Worm (Caenorhabditis elegans): ENCODE results near the gene try-14.

The try-14 gene

DNA sequence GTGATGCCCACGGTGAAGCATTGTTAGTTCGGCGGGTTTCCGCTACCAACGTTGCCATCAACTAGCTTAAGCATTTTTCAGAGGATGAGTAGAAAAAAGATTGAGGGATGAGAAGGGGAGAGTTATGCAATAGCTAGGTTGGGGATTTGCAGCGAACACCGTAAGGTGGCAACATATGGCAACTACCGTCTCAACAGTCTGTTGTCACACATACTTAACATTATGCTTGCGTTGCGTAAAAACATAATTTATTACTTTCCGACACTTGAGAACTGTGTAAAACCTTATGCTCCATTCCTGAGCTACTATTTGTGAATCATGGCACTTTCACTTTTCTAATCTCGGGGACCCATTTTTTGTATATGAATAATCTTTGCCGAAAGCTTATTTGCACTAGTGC is 28.7 kb downstream of the try-14 start:
- no peak for TF ChIP-seq flt-1 (GFP tag; IDR thresholded peaks at IDR 0.05)
- no peak for TF ChIP-seq ceh-13 (GFP tag; optimal IDR thresholded peaks at IDR 0.05)
- TF ChIP-seq sea-1 (GFP tag; conservative IDR thresholded peaks at IDR 0.05): no peak
- TF ChIP-seq hmbx-1 (tag; optimal IDR thresholded peaks at IDR 0.05): no peak

DNA sequence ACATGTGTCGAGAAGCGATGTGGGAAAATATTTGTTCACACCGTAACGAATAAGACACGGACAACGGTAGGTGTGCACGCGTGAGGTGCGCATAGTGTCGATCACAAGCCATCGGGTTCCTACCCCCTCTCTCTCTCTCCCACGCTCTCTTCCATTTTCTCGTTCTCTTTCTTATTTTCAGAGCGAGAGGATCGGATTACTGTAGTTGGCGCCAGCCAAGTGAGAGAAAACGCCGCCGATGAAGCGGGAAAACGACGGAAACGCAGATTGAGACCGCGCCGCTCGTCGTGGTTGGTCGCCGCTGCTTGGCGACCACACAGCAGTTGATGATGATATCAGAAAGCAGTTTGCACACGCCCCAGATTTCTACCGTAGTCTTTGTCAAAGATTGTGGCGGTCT is 31.0 kb downstream of the try-14 start:
- TF ChIP-seq scrt-1 (GFP tag; IDR thresholded peaks at IDR 0.05) (no peak), hnd-1 (tag; optimal IDR thresholded peaks at IDR 0.05) (no peak), tbx-11 (GFP tag; IDR thresholded peaks at IDR 0.05) (no peak), hmg-4 (GFP tag; optimal IDR thresholded peaks at IDR 0.05) (peak; percentile 58), ama-1 (optimal IDR thresholded peaks at IDR 0.05) (no peak), B0310.2 (tag; optimal IDR thresholded peaks at IDR 0.05) (no peak), pes-1 (GFP tag; IDR thresholded peaks at IDR 0.05) (no peak)

DNA sequence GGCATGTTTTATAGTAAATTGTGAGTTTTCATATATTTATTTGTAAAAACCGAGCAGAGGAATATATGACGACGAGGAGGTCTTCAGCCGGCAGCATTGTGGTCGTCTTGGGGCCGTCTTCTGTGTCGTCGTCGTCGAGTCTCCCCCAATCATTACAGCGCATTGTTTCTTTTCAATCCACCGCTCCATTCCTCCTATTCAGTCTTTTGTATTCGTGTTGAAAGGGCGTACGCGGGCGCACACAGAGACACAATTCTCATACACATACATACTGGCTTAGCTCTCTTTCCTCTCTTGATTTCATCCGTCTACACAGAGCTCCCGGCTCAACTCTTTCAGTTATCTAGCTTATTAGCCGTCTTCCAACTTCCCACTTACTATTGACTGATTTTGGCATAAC is 31.8 kb downstream of the try-14 start, which contains the start of gene sox-2:
TSS of gene sox-2 (minus strand) at position 100 of the 400 bp plus-strand sequence.
- TF ChIP-seq B0310.2 (tag; optimal IDR thresholded peaks at IDR 0.05) (no peak), ceh-36 (tag; optimal IDR thresholded peaks at IDR 0.05) (no peak), flt-1 (GFP tag; IDR thresholded peaks at IDR 0.05) (no peak), tbx-37 (GFP tag; conservative IDR thresholded peaks at IDR 0.05) (no peak), hmg-4 (GFP tag; optimal IDR thresholded peaks at IDR 0.05) (no peak), scrt-1 (GFP tag; IDR thresholded peaks at IDR 0.05) (no peak), tbx-11 (GFP tag; IDR thresholded peaks at IDR 0.05) (no peak), sea-1 (GFP tag; conservative IDR thresholded peaks at IDR 0.05) (no peak), ets-7 (tag; optimal IDR thresholded peaks at IDR 0.05) (no peak), ceh-13 (GFP tag; optimal IDR thresholded peaks at IDR 0.05) (no peak), hmbx-1 (tag; optimal IDR thresholded peaks at IDR 0.05) (no peak), pes-1 (GFP tag; IDR thresholded peaks at IDR 0.05) (no peak), aly-1 (tag; optimal IDR thresholded peaks at IDR 0.05) (no peak), tra-4 (tag; optimal IDR thresholded peaks at IDR 0.05) (no peak)

DNA sequence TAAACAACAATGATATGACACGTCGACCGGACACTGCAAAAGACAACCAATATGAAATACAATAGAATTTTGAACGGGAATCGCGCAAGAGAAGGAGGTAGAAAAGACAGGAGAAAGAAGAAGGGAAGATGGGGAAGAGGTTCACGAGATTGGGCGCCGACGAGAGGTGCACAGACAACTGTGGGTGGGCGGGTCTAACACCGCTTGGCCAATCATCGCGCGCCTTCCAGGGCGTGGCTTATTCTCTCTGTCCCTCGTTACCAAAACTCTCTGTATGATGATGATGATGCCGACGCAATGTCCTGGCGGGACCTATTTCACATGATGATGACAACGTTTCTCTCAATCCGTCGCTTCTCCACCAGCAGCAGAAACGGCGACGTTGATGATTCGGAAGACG is 34.9 kb downstream of the try-14 start:
- TF ChIP-seq ets-7 (tag; optimal IDR thresholded peaks at IDR 0.05): no peak
- TF ChIP-seq hmg-4 (GFP tag; optimal IDR thresholded peaks at IDR 0.05): peak; percentile 13
- TF ChIP-seq scrt-1 (GFP tag; IDR thresholded peaks at IDR 0.05): 0 out of 2 replicates have a peak, but pooled peaks have one; percentile 33

DNA sequence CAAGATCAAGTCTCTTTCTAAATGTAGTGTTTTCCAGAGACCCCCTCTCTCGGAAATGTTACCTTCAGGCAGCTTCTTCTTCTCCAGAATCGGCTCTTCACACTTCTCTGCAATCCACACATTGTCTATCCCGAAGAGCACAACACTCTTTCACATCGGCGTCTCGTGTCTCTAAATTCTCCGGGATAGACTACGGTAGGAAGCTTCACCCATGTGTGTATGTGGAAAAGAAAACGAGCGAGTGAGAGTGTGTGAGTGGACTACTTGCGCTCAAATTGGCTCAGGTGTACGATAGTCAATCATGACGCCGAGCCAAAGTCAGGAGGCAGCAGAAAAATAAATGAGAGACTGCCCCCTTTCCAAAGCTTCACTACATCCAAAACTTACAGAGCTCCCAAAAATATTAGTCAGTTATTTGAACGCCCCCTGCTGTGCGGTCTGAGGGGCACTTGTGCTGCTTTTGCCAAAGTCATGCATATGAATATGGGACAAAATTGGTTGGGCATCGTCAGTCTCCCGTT is 38.2 kb downstream of the try-14 start:
- no peak for TF ChIP-seq ceh-36 (tag; optimal IDR thresholded peaks at IDR 0.05)
- TF ChIP-seq ama-1 (optimal IDR thresholded peaks at IDR 0.05): peak; percentile 10
- no peak for TF ChIP-seq tbx-11 (GFP tag; IDR thresholded peaks at IDR 0.05)

- no peak for TF ChIP-seq tra-4 (tag; optimal IDR thresholded peaks at IDR 0.05)
- no peak for TF ChIP-seq ceh-36 (tag; optimal IDR thresholded peaks at IDR 0.05)
- TF ChIP-seq B0310.2 (tag; optimal IDR thresholded peaks at IDR 0.05): no peak
- TF ChIP-seq ama-1 (optimal IDR thresholded peaks at IDR 0.05): no peak
- TF ChIP-seq sea-1 (GFP tag; conservative IDR thresholded peaks at IDR 0.05): no peak
- TF ChIP-seq tbx-37 (GFP tag; conservative IDR thresholded peaks at IDR 0.05): no peak
- peak; percentile 16 for TF ChIP-seq hmg-4 (GFP tag; optimal IDR thresholded peaks at IDR 0.05)
Observed at ce11 chrX:7455960-7456359, 39.4 kb downstream of the try-14 start.

DNA sequence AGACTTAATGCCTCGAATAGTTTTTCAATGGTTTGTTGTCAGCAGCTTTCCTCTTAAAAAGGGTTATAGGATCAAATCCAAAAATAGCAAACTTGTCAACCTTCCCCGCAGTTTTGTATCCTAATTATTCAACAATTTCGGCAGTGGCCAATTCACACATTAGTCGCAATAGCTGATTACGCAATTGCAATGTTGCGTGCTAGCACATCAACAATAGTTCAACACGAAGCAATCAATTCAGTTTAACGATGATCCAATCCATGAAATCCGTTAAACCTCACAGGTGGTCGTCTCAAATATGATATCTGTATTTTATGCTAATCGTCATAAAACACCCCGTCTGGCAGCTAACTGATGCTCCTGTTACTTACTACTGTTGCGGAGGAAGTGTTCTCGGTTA is 42.8 kb downstream of the try-14 start:
- no peak for TF ChIP-seq ama-1 (optimal IDR thresholded peaks at IDR 0.05)
- no peak for TF ChIP-seq tra-4 (tag; optimal IDR thresholded peaks at IDR 0.05)
- no peak for TF ChIP-seq ets-7 (tag; optimal IDR thresholded peaks at IDR 0.05)
- TF ChIP-seq flt-1 (GFP tag; IDR thresholded peaks at IDR 0.05): no peak
- no peak for TF ChIP-seq B0310.2 (tag; optimal IDR thresholded peaks at IDR 0.05)
- TF ChIP-seq aly-1 (tag; optimal IDR thresholded peaks at IDR 0.05): no peak
- TF ChIP-seq hmg-4 (GFP tag; optimal IDR thresholded peaks at IDR 0.05): no peak
- TF ChIP-seq hmbx-1 (tag; optimal IDR thresholded peaks at IDR 0.05): no peak
- TF ChIP-seq pes-1 (GFP tag; IDR thresholded peaks at IDR 0.05): no peak
- TF ChIP-seq tbx-37 (GFP tag; conservative IDR thresholded peaks at IDR 0.05): no peak
- no peak for TF ChIP-seq sea-1 (GFP tag; conservative IDR thresholded peaks at IDR 0.05)
- TF ChIP-seq ceh-13 (GFP tag; optimal IDR thresholded peaks at IDR 0.05): no peak
- TF ChIP-seq tbx-11 (GFP tag; IDR thresholded peaks at IDR 0.05): no peak
- TF ChIP-seq F13C5.2 (tag; optimal IDR thresholded peaks at IDR 0.05): no peak

ce11 chrX:7447340-7447739 is 48.1 kb downstream of the try-14 start:
- TF ChIP-seq ceh-36 (tag; optimal IDR thresholded peaks at IDR 0.05) (no peak), hnd-1 (tag; optimal IDR thresholded peaks at IDR 0.05) (no peak), F13C5.2 (tag; optimal IDR thresholded peaks at IDR 0.05) (no peak), B0310.2 (tag; optimal IDR thresholded peaks at IDR 0.05) (no peak), flt-1 (GFP tag; IDR thresholded peaks at IDR 0.05) (no peak), scrt-1 (GFP tag; IDR thresholded peaks at IDR 0.05) (no peak), tbx-11 (GFP tag; IDR thresholded peaks at IDR 0.05) (no peak)

- TF ChIP-seq B0310.2 (tag; optimal IDR thresholded peaks at IDR 0.05) (no peak), aly-1 (tag; optimal IDR thresholded peaks at IDR 0.05) (no peak), hnd-1 (tag; optimal IDR thresholded peaks at IDR 0.05) (no peak), tbx-37 (GFP tag; conservative IDR thresholded peaks at IDR 0.05) (no peak), ceh-13 (GFP tag; optimal IDR thresholded peaks at IDR 0.05) (no peak), scrt-1 (GFP tag; IDR thresholded peaks at IDR 0.05) (no peak), ceh-36 (tag; optimal IDR thresholded peaks at IDR 0.05) (no peak), tbx-11 (GFP tag; IDR thresholded peaks at IDR 0.05) (no peak), hmbx-1 (tag; optimal IDR thresholded peaks at IDR 0.05) (no peak), ets-7 (tag; optimal IDR thresholded peaks at IDR 0.05) (no peak), tra-4 (tag; optimal IDR thresholded peaks at IDR 0.05) (no peak), flt-1 (GFP tag; IDR thresholded peaks at IDR 0.05) (no peak), F13C5.2 (tag; optimal IDR thresholded peaks at IDR 0.05) (no peak)
Observed at ce11 chrX:7446485-7446884, 48.9 kb downstream of the try-14 start.
